Fruit fly (Drosophila melanogaster): ENCODE measurements around the gene Tim8.
A peak's percentile ranks its signal among the peaks of the same experiment; 100 is the strongest.

The Tim8 gene

DNA sequence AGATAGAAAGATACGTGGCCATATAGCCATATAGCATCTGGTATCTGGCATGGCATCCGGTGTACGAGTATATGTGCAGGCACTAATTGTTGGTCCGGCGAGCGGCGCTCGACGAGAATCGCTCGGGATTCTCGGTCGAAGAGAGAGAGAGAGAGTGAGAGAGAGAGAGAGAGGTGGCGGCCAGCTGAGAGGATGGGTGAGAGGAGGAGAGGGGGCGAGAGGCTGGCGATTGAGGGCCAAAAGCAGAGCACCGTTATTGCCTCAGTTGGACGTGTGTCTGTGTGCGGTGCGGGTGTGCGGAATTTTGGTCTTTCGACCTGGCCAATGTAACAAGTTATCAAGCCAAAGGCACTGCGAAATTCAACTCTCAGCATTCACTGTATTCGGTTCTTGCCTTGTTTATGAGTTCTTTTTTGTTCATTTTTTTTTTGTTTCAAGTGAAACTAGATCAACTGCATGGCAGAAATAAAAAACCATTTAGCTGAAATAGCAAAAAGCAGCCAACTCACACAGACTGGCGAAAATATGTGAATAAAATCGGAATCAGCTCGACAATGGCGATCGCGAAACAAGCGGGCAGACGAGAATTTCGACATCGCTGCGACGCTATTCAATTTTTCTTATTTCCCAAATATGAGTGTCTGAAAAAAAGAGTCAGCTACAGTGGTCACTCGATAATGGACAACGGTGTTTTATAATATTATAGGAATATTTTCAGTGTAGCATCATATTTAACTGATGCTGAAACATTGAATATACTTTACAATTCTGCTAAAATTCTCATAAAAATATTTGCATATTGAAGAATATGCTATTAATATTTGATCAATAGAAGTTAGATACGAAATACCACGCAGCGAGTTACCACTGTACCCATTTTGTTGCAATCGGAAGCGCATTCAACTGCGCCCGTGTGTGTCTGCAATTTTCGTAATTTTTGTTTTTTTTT is 4.8 kb downstream of the Tim8 start:
- TF ChIP-seq CG15710 (tag; optimal IDR thresholded peaks at IDR 0.05) (no peak), Pif1B (GFP tag; optimal IDR thresholded peaks at IDR 0.05) (no peak), Pif1A (GFP tag; optimal IDR thresholded peaks at IDR 0.05) (no peak), CG13204 (GFP tag; optimal IDR thresholded peaks at IDR 0.05) (no peak), CG32121 (GFP tag; IDR thresholded peaks at IDR 0.05) (peak; percentile 41; the same call in 1 of the 2 replicates), Ets98B (GFP tag; IDR thresholded peaks at IDR 0.05) (peak; percentile 7), CG8159 (tag; optimal IDR thresholded peaks at IDR 0.05) (no peak), CG17806 (tag; optimal IDR thresholded peaks at IDR 0.05) (no peak), CG4496 (GFP tag; IDR thresholded peaks at IDR 0.05) (peak; percentile 39; the same call in 1 of the 3 replicates), CG10348 (GFP tag; IDR thresholded peaks at IDR 0.05) (no peak), Snoo (tag; optimal IDR thresholded peaks at IDR 0.05) (no peak), CG14655 (GFP tag; optimal IDR thresholded peaks at IDR 0.05) (no peak), CG12605 (GFP tag; IDR thresholded peaks at IDR 0.05) (0 out of 2 replicates have a peak, but pooled peaks have one; percentile 13), CG34367 (tag; optimal IDR thresholded peaks at IDR 0.05) (no peak), D1 (tag; optimal IDR thresholded peaks at IDR 0.05) (no peak), CG9948 (tag; optimal IDR thresholded peaks at IDR 0.05) (no peak), gl (tag; optimal IDR thresholded peaks at IDR 0.05) (no peak), fd96Ca (GFP tag; IDR thresholded peaks at IDR 0.05) (0 out of 3 replicates have a peak, but pooled peaks have one; percentile 17), rn (GFP tag; IDR thresholded peaks at IDR 0.05) (no peak), EcR (GFP tag; optimal IDR thresholded peaks at IDR 0.05) (no peak), CG8301 (tag; optimal IDR thresholded peaks at IDR 0.05) (no peak)

DNA sequence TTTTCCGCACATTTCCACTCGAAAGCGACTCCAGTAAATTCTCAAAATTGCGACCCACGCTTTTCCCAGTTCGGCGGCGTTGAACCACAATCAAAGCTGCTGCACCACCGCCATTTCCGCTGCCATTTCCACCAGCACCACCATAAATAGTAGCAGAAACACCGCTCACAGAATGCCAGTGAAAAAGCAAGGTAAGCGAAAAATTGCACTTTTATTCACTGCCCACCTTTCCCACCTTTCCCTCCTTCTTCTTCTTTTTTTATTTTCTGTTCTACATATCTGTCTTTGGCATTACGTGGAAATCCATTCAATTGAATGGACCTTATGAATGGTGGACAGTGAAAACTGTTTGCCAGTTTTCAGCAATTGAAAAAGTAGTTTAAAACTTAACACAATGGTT is 6.1 kb downstream of the Tim8 start:
- TF ChIP-seq CG14655 (GFP tag; optimal IDR thresholded peaks at IDR 0.05) = no peak
- TF ChIP-seq Snoo (tag; optimal IDR thresholded peaks at IDR 0.05) = no peak
- TF ChIP-seq Ets98B (GFP tag; IDR thresholded peaks at IDR 0.05) = no peak
- TF ChIP-seq Pif1A (GFP tag; optimal IDR thresholded peaks at IDR 0.05) = no peak
- TF ChIP-seq CG8301 (tag; optimal IDR thresholded peaks at IDR 0.05) = no peak
- TF ChIP-seq CG10348 (GFP tag; IDR thresholded peaks at IDR 0.05) = no peak
- TF ChIP-seq CG12605 (GFP tag; IDR thresholded peaks at IDR 0.05) = no peak
- no peak for TF ChIP-seq fd96Ca (GFP tag; IDR thresholded peaks at IDR 0.05)
- no peak for TF ChIP-seq CG13204 (GFP tag; optimal IDR thresholded peaks at IDR 0.05)
- TF ChIP-seq gl (tag; optimal IDR thresholded peaks at IDR 0.05) = no peak
- TF ChIP-seq CG17806 (tag; optimal IDR thresholded peaks at IDR 0.05) = no peak
- no peak for TF ChIP-seq CG4496 (GFP tag; IDR thresholded peaks at IDR 0.05)

DNA sequence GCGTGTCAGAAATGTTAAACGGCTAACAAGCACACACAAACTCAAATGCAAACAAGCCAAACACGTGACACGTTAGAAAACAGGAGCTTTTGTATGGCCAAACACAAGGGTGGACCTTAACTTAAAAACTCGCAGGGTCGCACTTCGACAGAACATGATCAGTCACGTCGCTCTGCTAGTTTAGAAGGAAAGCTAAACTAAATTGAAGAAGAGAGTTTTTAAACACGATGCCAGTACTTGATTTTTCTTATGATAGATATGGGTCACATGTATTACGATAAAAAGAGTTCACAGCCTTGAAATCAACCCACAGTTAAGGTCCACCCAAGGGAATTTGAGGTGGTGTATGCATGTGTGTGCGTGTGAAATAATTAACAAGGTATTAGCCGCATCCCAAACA is 10.1 kb downstream of the Tim8 start:
- TF ChIP-seq Ets98B (GFP tag; IDR thresholded peaks at IDR 0.05) = no peak
- peak; percentile 16 for TF ChIP-seq CG14655 (GFP tag; optimal IDR thresholded peaks at IDR 0.05)
- no peak for TF ChIP-seq CG4496 (GFP tag; IDR thresholded peaks at IDR 0.05)
- TF ChIP-seq Pif1B (GFP tag; optimal IDR thresholded peaks at IDR 0.05) = no peak
- TF ChIP-seq CG32121 (GFP tag; IDR thresholded peaks at IDR 0.05) = no peak
- TF ChIP-seq fd96Ca (GFP tag; IDR thresholded peaks at IDR 0.05) = no peak
- TF ChIP-seq EcR (GFP tag; optimal IDR thresholded peaks at IDR 0.05) = no peak
- TF ChIP-seq CG34367 (tag; optimal IDR thresholded peaks at IDR 0.05) = no peak
- no peak for TF ChIP-seq CG10348 (GFP tag; IDR thresholded peaks at IDR 0.05)
- no peak for TF ChIP-seq D1 (tag; optimal IDR thresholded peaks at IDR 0.05)
- TF ChIP-seq CG8159 (tag; optimal IDR thresholded peaks at IDR 0.05) = peak; percentile 69
- TF ChIP-seq rn (GFP tag; IDR thresholded peaks at IDR 0.05) = no peak
- TF ChIP-seq gl (tag; optimal IDR thresholded peaks at IDR 0.05) = no peak
- TF ChIP-seq CG9948 (tag; optimal IDR thresholded peaks at IDR 0.05) = peak; percentile 2
- TF ChIP-seq CG8301 (tag; optimal IDR thresholded peaks at IDR 0.05) = no peak
- no peak for TF ChIP-seq CG15710 (tag; optimal IDR thresholded peaks at IDR 0.05)
- TF ChIP-seq CG12605 (GFP tag; IDR thresholded peaks at IDR 0.05) = no peak
- TF ChIP-seq Snoo (tag; optimal IDR thresholded peaks at IDR 0.05) = no peak
- no peak for TF ChIP-seq CG17806 (tag; optimal IDR thresholded peaks at IDR 0.05)
- TF ChIP-seq CG13204 (GFP tag; optimal IDR thresholded peaks at IDR 0.05) = no peak
- peak; percentile 7 for TF ChIP-seq Pif1A (GFP tag; optimal IDR thresholded peaks at IDR 0.05)

DNA sequence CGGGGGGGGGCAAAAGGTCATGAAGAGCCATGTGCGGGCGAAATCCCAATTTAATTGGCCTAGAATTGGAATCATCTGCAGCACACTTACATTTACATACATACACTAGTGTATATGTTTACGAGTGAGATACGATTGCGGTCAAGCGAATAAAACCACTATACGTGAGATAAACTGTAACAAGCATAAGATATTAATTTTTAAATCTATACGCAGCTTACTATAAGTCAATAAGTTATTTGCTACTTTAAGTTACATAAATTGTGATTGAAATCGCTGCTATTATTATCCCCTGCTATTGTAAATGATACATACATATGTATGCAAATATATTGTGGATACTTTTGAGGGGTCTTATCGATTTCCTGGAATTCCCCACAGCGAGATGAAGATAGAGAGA is 10.9 kb downstream of the Tim8 start:
- TF ChIP-seq CG34367 (tag; optimal IDR thresholded peaks at IDR 0.05) = peak; percentile 27
- TF ChIP-seq Pif1B (GFP tag; optimal IDR thresholded peaks at IDR 0.05) = peak; percentile 2
- TF ChIP-seq CG9948 (tag; optimal IDR thresholded peaks at IDR 0.05) = peak; percentile 3
- peak; percentile 20 for TF ChIP-seq CG15710 (tag; optimal IDR thresholded peaks at IDR 0.05)
- peak; percentile 43 for TF ChIP-seq CG8159 (tag; optimal IDR thresholded peaks at IDR 0.05)
- TF ChIP-seq gl (tag; optimal IDR thresholded peaks at IDR 0.05) = no peak
- TF ChIP-seq Pif1A (GFP tag; optimal IDR thresholded peaks at IDR 0.05) = no peak

DNA sequence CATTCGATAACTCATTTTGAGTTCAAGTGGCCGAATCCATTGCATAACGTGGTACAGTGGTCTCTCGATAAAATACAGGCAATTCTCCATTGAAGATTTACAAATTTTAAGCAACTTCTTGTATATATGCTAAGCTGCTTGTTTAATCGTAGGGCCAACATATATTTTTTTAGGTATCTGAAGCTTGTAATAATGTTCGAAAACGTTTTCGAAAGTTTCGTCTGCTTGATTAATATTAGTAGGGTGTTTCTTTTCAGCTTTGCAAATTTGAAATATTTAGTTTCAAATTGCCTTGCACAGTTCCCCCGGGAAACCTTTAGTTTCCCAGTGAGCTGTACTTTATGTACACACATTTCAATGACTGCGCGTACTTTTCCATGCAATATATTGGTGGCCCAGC is 11.5 kb downstream of the Tim8 start:
- TF ChIP-seq CG8159 (tag; optimal IDR thresholded peaks at IDR 0.05) (no peak), CG9948 (tag; optimal IDR thresholded peaks at IDR 0.05) (no peak), CG4496 (GFP tag; IDR thresholded peaks at IDR 0.05) (no peak), EcR (GFP tag; optimal IDR thresholded peaks at IDR 0.05) (no peak), D1 (tag; optimal IDR thresholded peaks at IDR 0.05) (no peak), CG14655 (GFP tag; optimal IDR thresholded peaks at IDR 0.05) (no peak), rn (GFP tag; IDR thresholded peaks at IDR 0.05) (no peak), fd96Ca (GFP tag; IDR thresholded peaks at IDR 0.05) (no peak), CG17806 (tag; optimal IDR thresholded peaks at IDR 0.05) (no peak)
